Worm (Caenorhabditis elegans) whole organism, L1 larva: ENCODE measurements around the gene bmk-1.
A peak's percentile ranks its signal among the peaks of the same experiment; 100 is the strongest.

Experiments used
- aha-1 ChIP-seq: fragments of 150-350 bp; optimal IDR thresholded peaks from 2 replicates; lab custom pipeline; 2014; ENCODE audit warnings: missing biosample characterization, missing genetic modification characterization
- alr-1 ChIP-seq: fragments of 200-800 bp; sonication (Bioruptor generic); optimal IDR thresholded peaks from 2 replicates; lab custom pipeline; 2018; ENCODE audit warnings: borderline replicate concordance, mild to moderate bottlenecking, missing genetic modification characterization, missing compliant biosample characterization
- aly-2 ChIP-seq: fragments of 150-350 bp; optimal IDR thresholded peaks from 2 replicates; lab custom pipeline; 2014; ENCODE audit warnings: missing biosample characterization, missing genetic modification characterization
- ama-1 ChIP-seq: fragments of 150-350 bp; optimal IDR thresholded peaks from 2 replicates; lab custom pipeline; 2014
- blmp-1 ChIP-seq: fragments of 150-350 bp; optimal IDR thresholded peaks from 2 replicates; lab custom pipeline; 2014; ENCODE audit warnings: missing biosample characterization, missing genetic modification characterization
- ceh-63 ChIP-seq: fragments of 200-800 bp; sonication (Bioruptor generic); optimal IDR thresholded peaks from 2 replicates; lab custom pipeline; 2018; ENCODE audit warnings: mild to moderate bottlenecking, missing genetic modification characterization, missing compliant biosample characterization
- ceh-88 ChIP-seq: fragments of 200-800 bp; sonication (Bioruptor generic); IDR thresholded peaks from 2 replicates; pipeline ENCODE4 v1.3.6; 2022; ENCODE audit warnings: missing genetic modification characterization, missing compliant biosample characterization
- dpl-1 ChIP-seq, 3 experiments: fragments of 150-350 bp in 2 of 3; sonication (generic microtip) in 1 of 3; optimal IDR thresholded peaks; 2 replicates each; lab custom pipeline; 2014 to 2017; ENCODE audit warnings: missing biosample characterization in 3 of 3, missing genetic modification characterization in 3 of 3, missing genetic modification reagents in 3 of 3
- efl-1 ChIP-seq, 4 experiments: fragments of 150-350 bp; optimal IDR thresholded peaks in 3 of 4; peaks in 1 of 4; 1 replicate in 1 of 4; 2 replicates in 3 of 4; lab custom pipeline; 2014; ENCODE audit warnings: missing biosample characterization in 2 of 4, missing genetic modification characterization in 2 of 4, missing genetic modification reagents in 2 of 4
- efl-3 ChIP-seq: fragments of 200-800 bp; sonication (Bioruptor generic); optimal IDR thresholded peaks from 2 replicates; lab custom pipeline; 2018; ENCODE audit warnings: mild to moderate bottlenecking, missing genetic modification characterization, missing compliant biosample characterization
- egl-27 ChIP-seq, 2 experiments: fragments of 150-350 bp in 1 of 2; sonication (generic microtip); optimal IDR thresholded peaks; 3 replicates each; lab custom pipeline; 2017 to 2018; ENCODE audit warnings: missing biosample characterization in 2 of 2, missing genetic modification characterization in 2 of 2, missing genetic modification reagents in 2 of 2
- elt-2 ChIP-seq: sonication (generic microtip); optimal IDR thresholded peaks from 2 replicates; lab custom pipeline; 2016; ENCODE audit warnings: missing genetic modification characterization, mild to moderate bottlenecking, inconsistent platforms, missing compliant biosample characterization, missing genetic modification reagents
- elt-3 ChIP-seq, 6 experiments: fragments of 150-350 bp in 1 of 6; sonication (generic microtip); optimal IDR thresholded peaks; 2 replicates each; lab custom pipeline; 2017 to 2018; ENCODE audit warnings: missing biosample characterization in 6 of 6, missing genetic modification characterization in 6 of 6, inconsistent platforms in 1 of 6
- ets-5 ChIP-seq: fragments of 200-800 bp; sonication (Bioruptor generic); IDR thresholded peaks from 2 replicates; pipeline ENCODE4 v1.3.6; 2022; ENCODE audit warnings: missing genetic modification characterization, missing compliant biosample characterization
- fkh-10 ChIP-seq: sonication (generic microtip); optimal IDR thresholded peaks from 2 replicates; lab custom pipeline; 2017; ENCODE audit warnings: missing biosample characterization, missing genetic modification reagents, missing genetic modification characterization
- fkh-4 ChIP-seq: sonication (generic microtip); optimal IDR thresholded peaks from 2 replicates; lab custom pipeline; 2016; ENCODE audit warnings: missing compliant biosample characterization, missing genetic modification characterization, borderline replicate concordance
- fkh-8 ChIP-seq: sonication (generic microtip); optimal IDR thresholded peaks from 2 replicates; lab custom pipeline; 2016; ENCODE audit warnings: mild to moderate bottlenecking, missing genetic modification characterization, missing compliant biosample characterization
- hlh-4 ChIP-seq: sonication (generic microtip); optimal IDR thresholded peaks from 2 replicates; lab custom pipeline; 2016; ENCODE audit warnings: mild to moderate bottlenecking, missing genetic modification characterization, missing compliant biosample characterization
- isw-1 ChIP-seq: fragments of 200-800 bp; sonication (Bioruptor generic); IDR thresholded peaks from 2 replicates; pipeline ENCODE4 v1.3.6; 2022; ENCODE audit warnings: missing genetic modification characterization, missing compliant biosample characterization
- jun-1 ChIP-seq: fragments of 150-350 bp; optimal IDR thresholded peaks from 2 replicates; lab custom pipeline; 2014; ENCODE audit warnings: missing biosample characterization, missing genetic modification reagents, missing genetic modification characterization
- lin-14 ChIP-seq: fragments of 200-800 bp; sonication (Bioruptor generic); optimal IDR thresholded peaks from 2 replicates; lab custom pipeline; 2018; ENCODE audit warnings: mild to moderate bottlenecking, missing genetic modification characterization, moderate library complexity, missing compliant biosample characterization
- lin-35 ChIP-seq, 2 experiments: fragments of 150-350 bp; optimal IDR thresholded peaks; 2 replicates each; lab custom pipeline; 2014; ENCODE audit warnings: missing biosample characterization in 2 of 2, missing genetic modification characterization in 2 of 2, missing genetic modification reagents in 2 of 2
- nhr-11 ChIP-seq: fragments of 150-350 bp; optimal IDR thresholded peaks from 2 replicates; lab custom pipeline; 2014; ENCODE audit warnings: missing biosample characterization, missing genetic modification characterization
- nhr-12 ChIP-seq: sonication (generic microtip); optimal IDR thresholded peaks from 2 replicates; lab custom pipeline; 2017; ENCODE audit warnings: missing biosample characterization, missing genetic modification characterization
- nhr-20 ChIP-seq: sonication (generic microtip); optimal IDR thresholded peaks from 2 replicates; lab custom pipeline; 2016; ENCODE audit warnings: mild to moderate bottlenecking, missing genetic modification characterization, missing compliant biosample characterization
- nhr-76 ChIP-seq: sonication (generic microtip); optimal IDR thresholded peaks from 2 replicates; lab custom pipeline; 2017; ENCODE audit warnings: missing biosample characterization, missing genetic modification characterization
- nhr-77 ChIP-seq: fragments of 150-350 bp; optimal IDR thresholded peaks from 2 replicates; lab custom pipeline; 2014; ENCODE audit warnings: missing biosample characterization, missing genetic modification characterization
- nhr-84 ChIP-seq: sonication (generic microtip); optimal IDR thresholded peaks from 2 replicates; lab custom pipeline; 2017; ENCODE audit warnings: missing biosample characterization, missing genetic modification characterization
- nhr-85 ChIP-seq: sonication (generic microtip); peaks from one replicate; lab custom pipeline; 2016; ENCODE audit warnings: missing genetic modification characterization, inconsistent platforms, missing compliant biosample characterization
- pag-3 ChIP-seq: sonication (generic microtip); optimal IDR thresholded peaks from 2 replicates; lab custom pipeline; 2017; ENCODE audit warnings: missing genetic modification characterization, mild to moderate bottlenecking, missing compliant biosample characterization, antibody characterized with exemption, borderline replicate concordance; ENCODE audit not compliant: insufficient read depth
- pqm-1 ChIP-seq: sonication (generic microtip); optimal IDR thresholded peaks from 3 replicates; lab custom pipeline; 2017; ENCODE audit warnings: missing biosample characterization, missing genetic modification characterization
- rnt-1 ChIP-seq: sonication (generic microtip); optimal IDR thresholded peaks from 2 replicates; lab custom pipeline; 2016; ENCODE audit warnings: mild to moderate bottlenecking, missing genetic modification characterization, moderate library complexity, missing compliant biosample characterization
- sox-4 ChIP-seq: sonication (generic microtip); optimal IDR thresholded peaks from 2 replicates; lab custom pipeline; 2016; ENCODE audit warnings: missing genetic modification characterization, missing compliant biosample characterization
- tbx-2 ChIP-seq: sonication (generic microtip); optimal IDR thresholded peaks from 2 replicates; lab custom pipeline; 2016; ENCODE audit warnings: missing genetic modification characterization, missing compliant biosample characterization
- unc-62 ChIP-seq: fragments of 150-350 bp; optimal IDR thresholded peaks from 2 replicates; lab custom pipeline; 2014; ENCODE audit warnings: missing biosample characterization, missing genetic modification reagents, missing genetic modification characterization
- unc-98 ChIP-seq: fragments of 200-800 bp; sonication (Bioruptor generic); IDR thresholded peaks from 2 replicates; pipeline ENCODE4 v1.3.6; 2022; ENCODE audit warnings: missing genetic modification characterization, missing compliant biosample characterization

The bmk-1 gene

DNA sequence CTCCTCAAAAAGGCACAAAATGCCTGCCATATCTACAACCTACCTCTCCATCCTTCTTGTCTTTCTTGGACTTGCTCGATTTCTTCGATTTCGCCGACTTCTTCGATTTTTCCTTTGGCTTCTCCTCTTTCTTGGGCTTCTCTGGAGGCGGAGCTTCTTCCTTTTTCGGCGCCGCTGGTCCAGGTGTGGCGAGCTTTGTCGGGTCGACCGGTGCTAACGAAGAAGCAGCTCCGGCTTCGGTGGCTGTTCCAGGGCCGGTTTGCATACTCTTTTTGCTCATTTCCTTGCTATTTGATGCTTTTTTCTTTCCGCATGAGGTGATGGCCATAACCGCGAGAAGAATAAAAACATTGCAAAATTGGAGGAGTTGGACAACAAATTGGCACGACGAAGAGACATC, 23.7 kb upstream of the bmk-1 start:
- no peak for TF ChIP-seq rnt-1 (tag; lab: Kevin White, UChicago)
- no peak for TF ChIP-seq ceh-63 (GFP tag; lab: Kevin White, UChicago)
- no peak for TF ChIP-seq alr-1 (tag; lab: Kevin White, UChicago)
- TF ChIP-seq elt-3 (tag; optimal IDR thresholded peaks at IDR 0.05; lab: Kevin White, UChicago), result no peak
- no peak for TF ChIP-seq efl-3 (GFP tag; lab: Kevin White, UChicago)
- TF ChIP-seq aha-1 (tag; lab: Kevin White, UChicago), result no peak
- TF ChIP-seq fkh-4 (tag; lab: Kevin White, UChicago), result no peak
- no peak for TF ChIP-seq lin-14
- TF ChIP-seq sox-4 (tag; lab: Kevin White, UChicago), result no peak
- no peak for TF ChIP-seq tbx-2
- no peak for TF ChIP-seq ets-5 (GFP tag; lab: Robert Waterston, UW)
- TF ChIP-seq hlh-4 (tag; lab: Kevin White, UChicago), result no peak
- no peak for TF ChIP-seq pqm-1 (tag; lab: Kevin White, UChicago)
- TF ChIP-seq nhr-12 (tag; lab: Kevin White, UChicago), result no peak
- no peak for TF ChIP-seq unc-98
- no peak for TF ChIP-seq fkh-10 (GFP tag; lab: Kevin White, UChicago)

DNA sequence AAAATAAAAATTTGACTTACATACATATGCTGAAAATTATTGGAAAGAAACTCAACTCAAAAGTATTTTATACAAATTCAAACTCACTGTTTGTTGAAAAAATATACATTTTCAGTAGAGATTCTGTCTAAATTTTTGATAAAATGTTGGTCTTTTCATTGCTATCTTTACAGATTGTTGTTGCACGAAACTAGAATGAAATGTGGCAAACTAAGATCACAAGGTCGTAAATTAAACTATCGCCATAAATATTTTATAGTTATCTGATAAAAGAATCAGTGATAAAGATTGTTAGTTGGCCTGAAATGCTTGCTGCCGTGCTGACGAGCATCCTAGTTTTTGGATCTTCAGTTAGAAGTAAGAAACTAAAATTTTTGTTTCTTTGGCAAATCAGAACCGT, 22.2 kb upstream of the bmk-1 start, which contains the start of gene clec-55:
Gene clec-55 (plus strand): TSS at position 301 of the 400 bp plus-strand sequence.
- TF ChIP-seq elt-2 (tag; lab: Kevin White, UChicago) (peak; percentile 40), egl-27 (tag; optimal IDR thresholded peaks at IDR 0.05; lab: Kevin White, UChicago) (no peak)

DNA sequence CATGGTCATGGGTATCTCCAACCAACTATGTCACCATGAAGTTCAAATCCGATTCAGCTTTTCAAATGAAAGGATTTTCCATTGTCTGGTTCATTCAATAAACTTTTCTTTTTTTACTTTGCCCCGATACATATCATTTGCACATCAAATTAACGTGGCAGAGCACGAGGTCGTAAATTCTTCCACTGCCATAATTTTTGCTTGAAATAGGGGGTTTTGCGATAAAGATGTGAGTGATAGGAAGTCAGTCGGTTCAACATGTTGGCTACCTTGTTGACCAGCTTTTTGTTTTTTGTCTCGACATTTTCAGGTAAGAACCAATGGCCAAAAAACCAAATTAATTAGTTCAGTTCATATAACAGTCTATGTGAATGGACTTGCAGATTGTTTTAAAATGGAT, 19.9 kb upstream of the bmk-1 start, which contains the start of gene clec-54:
Gene clec-54 (plus strand): TSS at position 224 of the 400 bp plus-strand sequence.
- TF ChIP-seq nhr-11 (no peak), efl-1 (optimal IDR thresholded peaks at IDR 0.05; lab: Kevin White, UChicago) (no peak), efl-1 (GFP tag; optimal IDR thresholded peaks at IDR 0.05 in 1 of 2; lab: Kevin White, UChicago) (peak in 1 of 2 experiments; percentile 63), egl-27 (tag; optimal IDR thresholded peaks at IDR 0.05; lab: Kevin White, UChicago) (no peak), elt-2 (tag; lab: Kevin White, UChicago) (peak; percentile 52)

DNA sequence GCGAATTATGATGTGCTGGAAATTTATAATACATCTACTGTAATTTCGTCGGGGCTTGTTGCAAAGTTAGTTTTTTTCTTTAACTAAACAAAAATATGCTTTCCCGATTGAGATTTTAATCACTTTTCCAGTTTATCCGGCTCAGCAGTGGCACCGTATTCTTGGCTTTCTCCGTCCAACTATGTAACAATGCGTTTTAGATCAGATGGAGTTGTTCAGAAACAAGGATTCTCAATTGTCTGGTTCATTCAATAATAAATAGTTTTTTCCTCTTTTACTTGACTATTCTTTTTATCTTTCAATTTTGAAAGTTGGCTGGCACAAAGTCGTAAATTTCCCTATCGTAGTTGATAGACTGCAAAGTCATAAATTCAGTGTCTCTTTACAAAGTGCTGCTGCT, 17.3 kb upstream of the bmk-1 start, which contains the start of gene clec-56:
Gene clec-56 (plus strand): TSS at position 301 of the 400 bp plus-strand sequence.
- TF ChIP-seq jun-1 (no peak), nhr-84 (tag; lab: Kevin White, UChicago) (no peak), fkh-8 (no peak), isw-1 (GFP tag; lab: Robert Waterston, UW) (no peak), blmp-1 (tag; lab: Kevin White, UChicago) (no peak)

DNA sequence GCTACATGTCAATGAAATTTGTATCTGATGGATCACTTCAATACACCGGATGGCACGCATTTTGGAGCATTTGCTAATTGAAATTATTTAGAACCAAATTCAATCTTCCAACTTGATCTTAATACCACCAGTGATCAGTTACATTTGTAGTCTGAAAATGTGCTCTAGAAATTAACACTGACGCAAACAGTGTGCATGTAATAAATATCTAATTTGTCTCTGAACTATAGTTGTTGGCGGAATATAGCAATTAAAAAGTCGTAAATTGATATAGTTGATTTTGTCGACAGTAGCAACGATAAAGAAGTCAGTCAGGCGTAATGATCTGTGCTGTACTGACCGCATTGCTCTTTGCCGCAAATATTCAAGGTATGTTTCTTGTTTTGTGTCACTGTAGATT, 15.4 kb upstream of the bmk-1 start, which contains the start of gene clec-227:
Gene clec-227 (plus strand): TSS at position 301 of the 400 bp plus-strand sequence.
- TF ChIP-seq efl-1 (optimal IDR thresholded peaks at IDR 0.05; lab: Kevin White, UChicago) (no peak), efl-1 (GFP tag; optimal IDR thresholded peaks at IDR 0.05 in 1 of 2; lab: Kevin White, UChicago) (peak in 1 of 2 experiments; percentile 85), ama-1 (lab: Kevin White, UChicago) (no peak), elt-3 (tag; optimal IDR thresholded peaks at IDR 0.05; lab: Kevin White, UChicago) (no peak)

DNA sequence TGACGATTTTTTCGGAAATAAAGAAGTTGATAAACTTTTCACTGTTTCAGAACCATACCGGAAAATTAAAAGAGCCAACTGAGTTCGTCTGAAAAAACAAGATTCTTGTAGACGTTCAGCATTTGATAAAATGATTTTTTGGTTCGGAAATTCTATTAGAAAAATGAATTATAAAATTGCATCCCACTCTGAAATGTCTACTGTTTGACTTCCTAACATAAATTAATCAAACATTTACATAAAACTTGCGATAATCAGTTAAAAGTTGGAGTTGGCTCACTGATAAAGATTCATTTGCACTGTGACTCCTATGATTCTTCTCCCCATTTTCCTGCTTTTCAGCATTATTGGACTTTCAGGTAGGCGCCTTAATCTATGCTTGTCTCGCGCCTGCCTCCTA, 12.1 kb upstream of the bmk-1 start, which contains the start of gene clec-57:
Gene clec-57 (plus strand): TSS at position 301 of the 400 bp plus-strand sequence.
- TF ChIP-seq elt-2 (tag; lab: Kevin White, UChicago), result no peak
- no peak for TF ChIP-seq nhr-77 (tag; lab: Kevin White, UChicago)
- TF ChIP-seq unc-62 (GFP tag; lab: Kevin White, UChicago), result no peak
- TF ChIP-seq nhr-20 (tag; lab: Kevin White, UChicago), result no peak
- TF ChIP-seq aly-2 (tag; lab: Kevin White, UChicago), result no peak
- no peak for TF ChIP-seq pag-3
- TF ChIP-seq egl-27 (tag; optimal IDR thresholded peaks at IDR 0.05; lab: Kevin White, UChicago), result no peak
- TF ChIP-seq dpl-1 (GFP tag; optimal IDR thresholded peaks at IDR 0.05; lab: Kevin White, UChicago), result no peak
- TF ChIP-seq lin-14, result no peak
- TF ChIP-seq nhr-85, result no peak
- no peak for TF ChIP-seq isw-1 (GFP tag; lab: Robert Waterston, UW)
- no peak for TF ChIP-seq lin-35 (GFP tag; optimal IDR thresholded peaks at IDR 0.05; lab: Kevin White, UChicago)
- TF ChIP-seq fkh-8, result no peak
- TF ChIP-seq nhr-76, result no peak
- TF ChIP-seq ceh-88 (GFP tag; lab: Robert Waterston, UW), result no peak
- no peak for TF ChIP-seq ama-1 (lab: Kevin White, UChicago)
- TF ChIP-seq, all 84 proteins: peak for 0
